Worm (Caenorhabditis elegans) whole organism, L1 larva: Measurements from ENCODE around the gene timm-17B.2.
A peak's percentile ranks its signal among the peaks of the same experiment; 100 is the strongest.

Experiments used
- alr-1 ChIP-seq: fragments of 200-800 bp; sonication (Bioruptor generic); optimal IDR thresholded peaks from 2 replicates; lab custom pipeline; 2018; ENCODE audit warnings: borderline replicate concordance, mild to moderate bottlenecking, missing genetic modification characterization, missing compliant biosample characterization
- lin-13 ChIP-seq: fragments of 150-350 bp; optimal IDR thresholded peaks from 2 replicates; lab custom pipeline; 2014; ENCODE audit warnings: missing biosample characterization, missing genetic modification reagents, missing genetic modification characterization
- skn-1 ChIP-seq: fragments of 150-350 bp; optimal IDR thresholded peaks from 2 replicates; lab custom pipeline; 2014; ENCODE audit warnings: missing biosample characterization, missing genetic modification characterization
- ztf-11 ChIP-seq, 2 experiments: sonication (generic microtip); optimal IDR thresholded peaks; 2 replicates each; lab custom pipeline; 2016 to 2017; ENCODE audit warnings: missing genetic modification characterization in 2 of 2, missing biosample characterization in 1 of 2, missing compliant biosample characterization in 1 of 2

DNA sequence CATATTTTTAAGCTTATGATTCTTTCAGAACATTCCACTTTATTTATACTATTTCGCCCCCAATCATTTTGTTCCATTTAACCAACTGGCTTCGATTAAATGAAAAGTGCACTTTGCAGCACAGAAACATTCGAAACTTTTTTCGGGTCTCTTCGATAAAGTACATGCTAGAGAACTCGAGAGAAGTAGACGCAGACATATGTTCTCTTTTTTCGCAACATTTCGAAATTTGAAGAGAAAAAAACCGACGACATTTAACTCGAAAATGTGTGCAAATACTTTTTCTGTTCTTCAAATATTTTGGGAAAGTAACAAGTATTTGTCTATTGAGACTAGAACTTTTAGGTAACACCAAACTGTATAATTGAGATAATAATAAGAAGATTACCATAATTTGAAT is 19.5 kb upstream of the timm-17B.2 start:
- TF ChIP-seq ztf-11 (tag; optimal IDR thresholded peaks at IDR 0.05; lab: Kevin White, UChicago) (no peak), alr-1 (tag; lab: Kevin White, UChicago) (no peak), lin-13 (GFP tag; lab: Kevin White, UChicago) (no peak), skn-1 (tag; lab: Kevin White, UChicago) (peak; percentile 72)
